Fruit fly (Drosophila melanogaster): Measurements from ENCODE around the gene CG17896.

Gene CG17896

DNA sequence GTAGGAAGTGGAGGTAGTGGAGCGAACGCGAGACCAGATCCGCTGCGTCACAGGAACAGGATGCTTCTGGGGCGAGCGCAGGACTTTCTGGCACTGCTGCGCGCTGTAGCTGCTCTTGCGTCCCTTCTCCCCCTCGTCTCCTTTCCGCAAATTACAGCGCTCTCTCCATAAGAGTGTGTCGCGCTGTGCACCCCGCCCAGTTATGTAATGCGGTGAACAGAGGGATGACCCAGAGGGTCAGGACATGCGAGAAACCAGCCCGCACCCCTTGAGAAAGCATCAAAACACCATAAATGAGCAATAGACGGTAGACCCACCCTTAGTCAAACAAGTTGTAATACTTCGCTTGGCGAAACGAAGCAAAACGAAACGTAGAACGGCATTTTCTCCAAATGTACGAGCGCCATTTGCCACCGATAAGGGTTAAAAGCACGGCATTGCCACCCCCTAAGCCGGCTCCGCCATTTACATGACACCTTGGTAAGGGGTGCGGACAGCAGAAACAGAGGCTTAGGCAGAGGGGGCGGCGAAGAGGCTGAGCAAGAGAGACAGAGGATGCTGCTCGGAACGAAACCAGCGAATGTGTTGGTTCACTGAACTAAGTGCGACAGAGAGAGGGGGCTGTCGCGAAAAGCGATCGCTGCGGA, 27.0 kb upstream of the CG17896 start (continued):
- TF ChIP-seq wdn (GFP tag; IDR thresholded peaks at IDR 0.05) (no peak), CG5180 (GFP tag; optimal IDR thresholded peaks at IDR 0.05) (no peak), H15 (GFP tag; IDR thresholded peaks at IDR 0.05) (no peak), Hr78 (GFP tag; optimal IDR thresholded peaks at IDR 0.05) (no peak), CG8290 (GFP tag; optimal IDR thresholded peaks at IDR 0.05) (no peak), CG8290 (tag; optimal IDR thresholded peaks at IDR 0.05) (no peak), CG18764 (GFP tag; optimal IDR thresholded peaks at IDR 0.05) (no peak), unc-4 (GFP tag; IDR thresholded peaks at IDR 0.05; ENCODE audit: partially characterized antibody) (no peak), Ada2b (GFP tag; IDR thresholded peaks at IDR 0.05) (no peak), dati (GFP tag; IDR thresholded peaks at IDR 0.05) (no peak), CG10565 (GFP tag; optimal IDR thresholded peaks at IDR 0.05) (no peak), ewg (GFP tag; optimal IDR thresholded peaks at IDR 0.05) (peak; percentile 41), pros (GFP tag; optimal IDR thresholded peaks at IDR 0.05) (peak; percentile 100), dan (GFP tag; IDR thresholded peaks at IDR 0.05) (no peak), Blimp-1 (GFP tag; optimal IDR thresholded peaks at IDR 0.05) (no peak), Adf1 (GFP tag; IDR thresholded peaks at IDR 0.05) (peak; percentile 13; the same call in 1 of the 2 replicates), CG2199 (GFP tag; IDR thresholded peaks at IDR 0.05) (no peak), hkb (optimal IDR thresholded peaks at IDR 0.05) (no peak), hkb (GFP tag; IDR thresholded peaks at IDR 0.05) (no peak), CG7556 (GFP tag; optimal IDR thresholded peaks at IDR 0.05) (no peak), CG10274 (GFP tag; optimal IDR thresholded peaks at IDR 0.05) (no peak), tgo (GFP tag; IDR thresholded peaks at IDR 0.05) (no peak), CG8924 (tag; optimal IDR thresholded peaks at IDR 0.05) (no peak), CG34224 (GFP tag; IDR thresholded peaks at IDR 0.05; ENCODE audit: partially characterized antibody) (no peak), BtbVII (GFP tag; optimal IDR thresholded peaks at IDR 0.05) (no peak), Dbx (GFP tag; IDR thresholded peaks at IDR 0.05) (no peak), CG5953 (GFP tag; IDR thresholded peaks at IDR 0.05) (no peak), Oaz (GFP tag; IDR thresholded peaks at IDR 0.05) (no peak), GATAe (GFP tag; conservative IDR thresholded peaks at IDR 0.05) (no peak), CG7372 (GFP tag; IDR thresholded peaks at IDR 0.05) (no peak), grn (GFP tag; optimal IDR thresholded peaks at IDR 0.05) (no peak), CG12236 (GFP tag; optimal IDR thresholded peaks at IDR 0.05) (no peak), gce (GFP tag; IDR thresholded peaks at IDR 0.05) (no peak), sna (GFP tag; IDR thresholded peaks at IDR 0.05; ENCODE audit: partially characterized antibody) (no peak), CG17802 (tag; optimal IDR thresholded peaks at IDR 0.05) (no peak), CG17568 (GFP tag; optimal IDR thresholded peaks at IDR 0.05) (no peak), CG1832 (GFP tag; optimal IDR thresholded peaks at IDR 0.05) (peak; percentile 65), kah (GFP tag; optimal IDR thresholded peaks at IDR 0.05) (no peak), Optix (GFP tag; IDR thresholded peaks at IDR 0.05) (no peak), Aef1 (GFP tag; IDR thresholded peaks at IDR 0.05) (no peak), Dp (GFP tag; optimal IDR thresholded peaks at IDR 0.05) (no peak), pnt (GFP tag; optimal IDR thresholded peaks at IDR 0.05) (no peak), CG2202 (tag; optimal IDR thresholded peaks at IDR 0.05) (no peak), scrt (GFP tag; optimal IDR thresholded peaks at IDR 0.05) (no peak), Asciz (GFP tag; optimal IDR thresholded peaks at IDR 0.05) (no peak), CG17385 (GFP tag; optimal IDR thresholded peaks at IDR 0.05) (no peak), Mad (GFP tag; optimal IDR thresholded peaks at IDR 0.05) (no peak), gsb-n (tag; optimal IDR thresholded peaks at IDR 0.05) (no peak), CG1603 (tag; optimal IDR thresholded peaks at IDR 0.05) (no peak), HLH3B (GFP tag; IDR thresholded peaks at IDR 0.05) (no peak), CG1529 (GFP tag; optimal IDR thresholded peaks at IDR 0.05) (no peak)

Measured in whole organism, embryonic.